Worm (Caenorhabditis elegans) whole organism, young adult: ENCODE data around the gene henn-1.

Experiments
- B0035.1 ChIP-seq: sonication (generic microtip); optimal IDR thresholded peaks from 2 replicates; lab custom pipeline; 2016; ENCODE audit warnings: missing genetic modification characterization, mild to moderate bottlenecking, missing compliant biosample characterization, missing genotype, missing genetic modification reagents
- B0261.1 ChIP-seq: sonication (generic microtip); optimal IDR thresholded peaks from 2 replicates; lab custom pipeline; 2016; ENCODE audit warnings: mild to moderate bottlenecking, missing genetic modification characterization, moderate library complexity, missing compliant biosample characterization
- B0336.3 ChIP-seq: fragments of 200-800 bp; sonication (Bioruptor generic); IDR thresholded peaks from 2 replicates; pipeline ENCODE4 v1.3.6; 2022; ENCODE audit warnings: missing genetic modification characterization, missing compliant biosample characterization
- F22D6.2 ChIP-seq: sonication (generic microtip); optimal IDR thresholded peaks from 2 replicates; lab custom pipeline; 2016; ENCODE audit warnings: mild to moderate bottlenecking, missing genetic modification characterization, missing compliant biosample characterization
- F33H1.4 ChIP-seq: fragments of 200-800 bp; sonication (Bioruptor generic); IDR thresholded peaks from 2 replicates; pipeline ENCODE4 v1.3.6; 2022; ENCODE audit warnings: missing genetic modification reagents, missing genetic modification characterization, missing compliant biosample characterization
- F39B2.1 ChIP-seq: fragments of 200-800 bp; sonication (Bioruptor generic); IDR thresholded peaks from 2 replicates; pipeline ENCODE4 v1.3.6; 2022; ENCODE audit warnings: missing genetic modification reagents, missing genetic modification characterization, missing compliant biosample characterization
- F52B5.7 ChIP-seq: sonication (generic microtip); optimal IDR thresholded peaks from 2 replicates; lab custom pipeline; 2016; ENCODE audit warnings: mild to moderate bottlenecking, missing genetic modification characterization, missing compliant biosample characterization
- K11D2.4 ChIP-seq: fragments of 200-800 bp; sonication (Bioruptor generic); IDR thresholded peaks from 2 replicates; pipeline ENCODE4 v1.3.6; 2022; ENCODE audit warnings: missing genetic modification reagents, missing genetic modification characterization, missing compliant biosample characterization
- K12H6.12 ChIP-seq: fragments of 200-800 bp; sonication (Bioruptor generic); optimal IDR thresholded peaks from 2 replicates; lab custom pipeline; 2018; ENCODE audit warnings: mild to moderate bottlenecking, missing genetic modification characterization, missing compliant biosample characterization
- Y53F4B.3 ChIP-seq: fragments of 200-800 bp; sonication (Bioruptor generic); IDR thresholded peaks from 2 replicates; pipeline ENCODE4 v1.3.6; 2022; ENCODE audit warnings: missing genetic modification reagents, missing genetic modification characterization, missing compliant biosample characterization
- Y53G8AR.9 ChIP-seq: fragments of 200-800 bp; sonication (Bioruptor generic); conservative IDR thresholded peaks from 2 replicates; pipeline ENCODE4 v1.3.6; 2022; ENCODE audit warnings: missing genetic modification reagents, missing genetic modification characterization, missing compliant biosample characterization
- ZK185.1 ChIP-seq: sonication (generic microtip); optimal IDR thresholded peaks from 2 replicates; lab custom pipeline; 2016; ENCODE audit warnings: mild to moderate bottlenecking, missing genetic modification characterization, missing compliant biosample characterization; ENCODE audit not compliant: poor library complexity, severe bottlenecking
- aptf-3 ChIP-seq: fragments of 200-800 bp; sonication (Bioruptor generic); IDR thresholded peaks from 2 replicates; pipeline ENCODE4 v1.3.6; 2022; ENCODE audit warnings: missing genetic modification characterization, missing compliant biosample characterization
- atf-7 ChIP-seq: sonication (generic microtip); optimal IDR thresholded peaks from 2 replicates; lab custom pipeline; 2017; ENCODE audit warnings: mild to moderate bottlenecking, missing genetic modification characterization, missing compliant biosample characterization
- attf-3 ChIP-seq: fragments of 200-800 bp; sonication (Bioruptor generic); conservative IDR thresholded peaks from 2 replicates; pipeline ENCODE4 v1.3.6; 2022; ENCODE audit warnings: missing genetic modification reagents, missing genetic modification characterization, missing compliant biosample characterization
- attf-6 ChIP-seq: fragments of 200-800 bp; sonication (Bioruptor generic); IDR thresholded peaks from 2 replicates; pipeline ENCODE4 v1.3.6; 2022; ENCODE audit warnings: missing genetic modification reagents, missing genetic modification characterization, missing compliant biosample characterization
- ceh-100 ChIP-seq: fragments of 200-800 bp; sonication (Bioruptor generic); IDR thresholded peaks from 2 replicates; pipeline ENCODE4 v1.3.6; 2022; ENCODE audit warnings: missing genetic modification reagents, missing genetic modification characterization, missing compliant biosample characterization
- egrh-3 ChIP-seq: fragments of 200-800 bp; sonication (Bioruptor generic); IDR thresholded peaks from 2 replicates; pipeline ENCODE4 v1.3.6; 2022; ENCODE audit warnings: missing genetic modification reagents, missing genetic modification characterization, missing compliant biosample characterization
- him-1 ChIP-seq: sonication (generic microtip); optimal IDR thresholded peaks from 2 replicates; lab custom pipeline; 2016; ENCODE audit warnings: missing genotype, missing genetic modification reagents, missing genetic modification characterization, missing compliant biosample characterization
- lag-1 ChIP-seq: fragments of 200-800 bp; sonication (Bioruptor generic); IDR thresholded peaks from 2 replicates; pipeline ENCODE4 v1.3.6; 2022; ENCODE audit warnings: missing genetic modification reagents, missing genetic modification characterization, missing compliant biosample characterization
- let-526 ChIP-seq: fragments of 200-800 bp; sonication (Bioruptor generic); IDR thresholded peaks from 2 replicates; pipeline ENCODE4 v1.3.6; 2022; ENCODE audit warnings: missing genetic modification reagents, missing genetic modification characterization, missing compliant biosample characterization
- lin-54 ChIP-seq: fragments of 200-800 bp; sonication (Bioruptor generic); optimal IDR thresholded peaks from 2 replicates; lab custom pipeline; 2018; ENCODE audit warnings: mild to moderate bottlenecking, missing genetic modification characterization, missing compliant biosample characterization
- lir-1 ChIP-seq: fragments of 200-800 bp; sonication (Bioruptor generic); conservative IDR thresholded peaks from 2 replicates; pipeline ENCODE4 v1.3.6; 2022; ENCODE audit warnings: missing genetic modification reagents, missing genetic modification characterization, missing compliant biosample characterization
- lsl-1 ChIP-seq: fragments of 200-800 bp; sonication (Bioruptor generic); optimal IDR thresholded peaks from 2 replicates; lab custom pipeline; 2018; ENCODE audit warnings: mild to moderate bottlenecking, missing genetic modification characterization, moderate library complexity, missing compliant biosample characterization
- lsy-27 ChIP-seq: sonication (generic microtip); optimal IDR thresholded peaks from 2 replicates; lab custom pipeline; 2017; ENCODE audit warnings: missing genetic modification characterization, mild to moderate bottlenecking, missing compliant biosample characterization, antibody characterized with exemption, missing genotype, borderline replicate concordance; ENCODE audit not compliant: insufficient read depth
- madf-3 ChIP-seq: fragments of 200-800 bp; sonication (Bioruptor generic); IDR thresholded peaks from 2 replicates; pipeline ENCODE4 v1.3.6; 2022; ENCODE audit warnings: missing genetic modification reagents, missing genetic modification characterization, missing compliant biosample characterization
- nfyb-1 ChIP-seq: fragments of 200-800 bp; sonication (Bioruptor generic); IDR thresholded peaks from 2 replicates; pipeline ENCODE4 v1.3.6; 2022; ENCODE audit warnings: missing genetic modification reagents, missing genetic modification characterization, missing compliant biosample characterization
- nhr-80 ChIP-seq: sonication (generic microtip); optimal IDR thresholded peaks from 2 replicates; lab custom pipeline; 2016; ENCODE audit warnings: missing genetic modification characterization, missing compliant biosample characterization
- nhr-90 ChIP-seq: sonication (generic microtip); optimal IDR thresholded peaks from 2 replicates; lab custom pipeline; 2016; ENCODE audit warnings: missing genotype, mild to moderate bottlenecking, missing genetic modification characterization, missing compliant biosample characterization
- pbrm-1 ChIP-seq: fragments of 200-800 bp; sonication (Bioruptor generic); IDR thresholded peaks from 2 replicates; pipeline ENCODE4 v1.3.6; 2022; ENCODE audit warnings: missing genetic modification reagents, missing genetic modification characterization, missing compliant biosample characterization
- rcor-1 ChIP-seq: fragments of 200-800 bp; sonication (Bioruptor generic); IDR thresholded peaks from 2 replicates; pipeline ENCODE4 v1.3.6; 2022; ENCODE audit warnings: missing genetic modification reagents, missing genetic modification characterization, missing compliant biosample characterization
- rec-8 ChIP-seq, 2 experiments: sonication (generic microtip); optimal IDR thresholded peaks; 2 replicates each; lab custom pipeline; 2016; ENCODE audit warnings: mild to moderate bottlenecking in 2 of 2, missing genetic modification characterization in 2 of 2, missing genetic modification reagents in 2 of 2, missing genotype in 2 of 2, missing biosample characterization in 1 of 2, missing compliant biosample characterization in 1 of 2, moderate library complexity in 1 of 2
- snpc-1.1 ChIP-seq: sonication (generic microtip); optimal IDR thresholded peaks from 2 replicates; lab custom pipeline; 2017; ENCODE audit warnings: missing genetic modification characterization, mild to moderate bottlenecking, missing compliant biosample characterization, antibody characterized with exemption, moderate library complexity, missing genotype, missing genetic modification reagents; ENCODE audit not compliant: insufficient read depth
- snpc-4 ChIP-seq, 5 experiments: fragments of 150-350 bp in 1 of 5; sonication (generic microtip) in 4 of 5; optimal IDR thresholded peaks; 2 replicates each; lab custom pipeline; 2014 to 2018; ENCODE audit warnings: missing genetic modification characterization in 5 of 5, missing biosample characterization in 3 of 5, antibody characterized with exemption in 2 of 5, mild to moderate bottlenecking in 2 of 5, missing compliant biosample characterization in 2 of 5, missing genotype in 2 of 5, moderate library complexity in 2 of 5, missing genetic modification reagents in 1 of 5
- somi-1 ChIP-seq: fragments of 200-800 bp; sonication (Bioruptor generic); optimal IDR thresholded peaks from 2 replicates; lab custom pipeline; 2018; ENCODE audit warnings: mild to moderate bottlenecking, missing genetic modification characterization, missing compliant biosample characterization
- sptf-2 ChIP-seq: fragments of 200-800 bp; sonication (Bioruptor generic); optimal IDR thresholded peaks from 2 replicates; lab custom pipeline; 2018; ENCODE audit warnings: mild to moderate bottlenecking, missing genetic modification characterization, missing compliant biosample characterization
- tbx-9 ChIP-seq: sonication (generic microtip); optimal IDR thresholded peaks from 2 replicates; lab custom pipeline; 2016; ENCODE audit warnings: borderline replicate concordance, missing genetic modification characterization, inconsistent platforms, missing compliant biosample characterization
- tlf-1 ChIP-seq: fragments of 200-800 bp; sonication (Bioruptor generic); optimal IDR thresholded peaks from 2 replicates; lab custom pipeline; 2018; ENCODE audit warnings: mild to moderate bottlenecking, missing genetic modification characterization, missing compliant biosample characterization
- ztf-18 ChIP-seq: sonication (generic microtip); optimal IDR thresholded peaks from 2 replicates; lab custom pipeline; 2016; ENCODE audit warnings: missing genotype, mild to moderate bottlenecking, missing genetic modification characterization, missing compliant biosample characterization
- ztf-22 ChIP-seq: fragments of 200-800 bp; sonication (Bioruptor generic); optimal IDR thresholded peaks from 2 replicates; lab custom pipeline; 2018; ENCODE audit warnings: mild to moderate bottlenecking, missing genetic modification characterization, moderate library complexity, missing compliant biosample characterization
- ztf-26 ChIP-seq: sonication (generic microtip); optimal IDR thresholded peaks from 2 replicates; lab custom pipeline; 2017; ENCODE audit warnings: missing genetic modification characterization, missing compliant biosample characterization

Gene henn-1

ce11 chrIII:8220081-8220480, 12.4 kb upstream of the henn-1 start:
- no peak for TF ChIP-seq ztf-26
- no peak for TF ChIP-seq somi-1 (GFP tag; lab: Kevin White, UChicago)
- no peak for TF ChIP-seq Y53G8AR.9 (GFP tag; lab: Robert Waterston, UW)
- no peak for TF ChIP-seq lir-1 (GFP tag; lab: Robert Waterston, UW)
- no peak for TF ChIP-seq him-1 (tag; lab: Kevin White, UChicago)

DNA sequence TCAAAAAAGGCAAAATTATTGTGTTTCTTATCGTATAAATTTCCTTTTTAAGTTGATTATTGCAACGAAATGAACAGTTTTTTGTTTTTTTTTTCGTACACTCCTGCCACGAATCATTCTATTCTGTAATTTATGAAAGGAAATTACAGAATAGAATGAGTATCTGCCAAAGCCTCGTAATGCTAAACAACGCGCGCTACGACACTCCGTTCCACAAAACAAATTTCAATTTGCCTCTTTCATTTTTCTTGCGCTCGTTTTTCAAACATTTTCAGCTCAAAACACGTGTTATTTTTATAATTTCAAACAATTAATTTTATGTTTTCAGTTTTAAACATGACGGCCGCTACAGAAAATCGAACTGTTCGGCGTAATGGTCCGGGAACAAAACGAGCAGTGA, 7.7 kb upstream of the henn-1 start, which contains the start of gene mob-4:
Gene mob-4, plus strand, starts transcription at position 329 of the 400 bp plus-strand sequence.
- TF ChIP-seq ceh-100 (no peak), rec-8 (tag; optimal IDR thresholded peaks at IDR 0.05; lab: Kevin White, UChicago) (no peak), attf-3 (GFP tag; lab: Robert Waterston, UW) (peak; percentile 88), Y53F4B.3 (GFP tag; lab: Robert Waterston, UW) (no peak), pbrm-1 (GFP tag; lab: Robert Waterston, UW) (no peak), aptf-3 (no peak)

DNA sequence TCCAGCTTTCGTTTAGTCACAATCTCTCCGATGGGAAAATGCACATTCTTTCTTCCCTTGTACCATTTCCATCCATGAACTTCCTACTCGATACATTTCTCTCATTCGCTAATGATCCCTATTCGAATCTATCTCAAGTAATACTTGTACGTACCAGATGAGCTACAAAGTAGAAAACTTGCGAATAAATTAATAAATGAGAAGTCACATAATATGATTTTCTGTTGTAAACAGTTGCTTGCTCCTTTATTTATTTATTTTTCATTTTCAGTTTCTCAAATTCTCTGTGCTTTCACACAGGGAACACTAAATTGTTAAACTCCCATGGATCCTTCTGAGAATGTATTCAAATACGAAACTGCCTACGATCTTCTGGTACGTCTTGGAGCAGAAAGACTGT, 6.3 kb upstream of the henn-1 start, which contains the start of gene rfs-1:
Gene rfs-1, plus strand, starts transcription at position 301 of the 400 bp plus-strand sequence.
- TF ChIP-seq F39B2.1, result no peak
- TF ChIP-seq B0336.3 (GFP tag; lab: Robert Waterston, UW), result peak; percentile 55; the same call in 1 of the 2 replicates
- TF ChIP-seq madf-3 (GFP tag; lab: Robert Waterston, UW), result 0 out of 2 replicates have a peak, but pooled peaks have one; percentile 40

- TF ChIP-seq lsy-27 (tag; lab: Kevin White, UChicago), result no peak
- TF ChIP-seq sptf-2 (GFP tag; lab: Kevin White, UChicago), result no peak
- TF ChIP-seq ztf-18 (tag; lab: Kevin White, UChicago), result peak; percentile 45
- TF ChIP-seq lin-54, result peak; percentile 55
- TF ChIP-seq B0035.1 (tag; lab: Kevin White, UChicago), result no peak
- no peak for TF ChIP-seq lag-1 (GFP tag; lab: Robert Waterston, UW)
- TF ChIP-seq nhr-80 (tag; lab: Kevin White, UChicago), result peak; percentile 85
- peak; percentile 16 for TF ChIP-seq atf-7 (tag; lab: Kevin White, UChicago)
- peak; percentile 82 for TF ChIP-seq lir-1 (GFP tag; lab: Robert Waterston, UW)
- TF ChIP-seq attf-3 (GFP tag; lab: Robert Waterston, UW), result peak; percentile 76
- TF ChIP-seq K11D2.4, result peak; percentile 77; the same call in 1 of the 2 replicates
- TF ChIP-seq snpc-1.1 (tag; lab: Kevin White, UChicago), result no peak
- peak; percentile 42; the same call in 1 of the 2 replicates for TF ChIP-seq rcor-1 (GFP tag; lab: Robert Waterston, UW)
- no peak; the same call in 1 of the 2 replicates for TF ChIP-seq let-526
- TF ChIP-seq F22D6.2 (tag; lab: Kevin White, UChicago), result peak; percentile 29
- TF ChIP-seq F33H1.4 (GFP tag; lab: Robert Waterston, UW), result peak; percentile 16; the same call in 1 of the 2 replicates
- TF ChIP-seq B0261.1 (tag; lab: Kevin White, UChicago), result no peak
- TF ChIP-seq ZK185.1 (tag; lab: Kevin White, UChicago), result peak; percentile 41
- no peak for TF ChIP-seq F52B5.7
- no peak for TF ChIP-seq snpc-4 (GFP tag; optimal IDR thresholded peaks at IDR 0.05; lab: Kevin White, UChicago)
- TF ChIP-seq snpc-4 (tag; optimal IDR thresholded peaks at IDR 0.05; lab: Kevin White, UChicago), result peak; percentile 19 to 56 (median 26)
- TF ChIP-seq Y53G8AR.9 (GFP tag; lab: Robert Waterston, UW), result no peak
- peak; percentile 35 for TF ChIP-seq ztf-22 (GFP tag; lab: Kevin White, UChicago)
- TF ChIP-seq nhr-90, result peak; percentile 47
- peak; percentile 25 for TF ChIP-seq tlf-1 (GFP tag; lab: Kevin White, UChicago)
- no peak for TF ChIP-seq tbx-9 (tag; lab: Kevin White, UChicago)
- TF ChIP-seq K12H6.12 (tag; lab: Kevin White, UChicago), result peak; percentile 86
- TF ChIP-seq egrh-3 (GFP tag; lab: Robert Waterston, UW), result peak; percentile 35; the same call in 1 of the 2 replicates
- TF ChIP-seq lsl-1 (GFP tag; lab: Kevin White, UChicago), result no peak
- no peak for TF ChIP-seq attf-6 (GFP tag; lab: Robert Waterston, UW)
- TF ChIP-seq nfyb-1 (GFP tag; lab: Robert Waterston, UW), result peak; percentile 79; the same call in 1 of the 2 replicates
These were observed 4.9 kb upstream of the henn-1 start, which contains the start of gene fbxl-1 for ce11 chrIII:8227511-8227910. Gene fbxl-1 (plus strand): TSS chrIII:8227830.
